Fruit fly (Drosophila melanogaster) whole organism, embryonic: ENCODE measurements around the gene Rpn9.
A peak's percentile ranks its signal among the peaks of the same experiment; 100 is the strongest.

Experiments
- Atf-2 ChIP-seq: fragments of 200-800 bp; sonication (Bioruptor generic); optimal IDR thresholded peaks from 2 replicates; lab custom pipeline; 2016; ENCODE audit warnings: missing biosample characterization, missing genetic modification characterization
- B-H1 ChIP-seq: fragments of 200-800 bp; sonication (Bioruptor generic); IDR thresholded peaks from 3 replicates; pipeline ENCODE4 v1.3.6; 2022; ENCODE audit warnings: missing biosample characterization, missing genetic modification characterization
- CG10431 ChIP-seq: fragments of 200-800 bp; sonication (Bioruptor generic); optimal IDR thresholded peaks from 3 replicates; lab custom pipeline; 2018; ENCODE audit warnings: missing biosample characterization, mild to moderate bottlenecking, missing genetic modification characterization
- CG10543 ChIP-seq: fragments of 200-800 bp; sonication (Bioruptor generic); optimal IDR thresholded peaks from 3 replicates; lab custom pipeline; 2017; ENCODE audit warnings: missing biosample characterization, mild to moderate bottlenecking, missing genetic modification characterization, moderate library complexity
- CG11456 ChIP-seq: fragments of 200-800 bp; sonication (Bioruptor generic); IDR thresholded peaks from 3 replicates; pipeline ENCODE4 v1.3.6; 2022; ENCODE audit warnings: missing biosample characterization, missing genetic modification characterization
- CG11696 ChIP-seq: fragments of 200-800 bp; sonication (Bioruptor generic); IDR thresholded peaks from 2 replicates; pipeline ENCODE4 v1.3.6; 2022; ENCODE audit warnings: missing biosample characterization, missing genetic modification characterization
- CG12071 ChIP-seq: fragments of 200-800 bp; sonication (Bioruptor generic); optimal IDR thresholded peaks from 3 replicates; lab custom pipeline; 2018; ENCODE audit warnings: missing biosample characterization, mild to moderate bottlenecking, missing genetic modification characterization
- CG14014 ChIP-seq: fragments of 200-800 bp; sonication (Bioruptor generic); IDR thresholded peaks from 2 replicates; pipeline ENCODE4 v1.3.6; 2022; ENCODE audit warnings: missing biosample characterization, missing genetic modification characterization
- CG15696 ChIP-seq: fragments of 200-800 bp; sonication (Bioruptor generic); optimal IDR thresholded peaks from 2 replicates; lab custom pipeline; 2019; ENCODE audit warnings: missing biosample characterization, mild to moderate bottlenecking, missing genetic modification characterization, moderate library complexity
- CG1603 ChIP-seq: fragments of 200-800 bp; sonication (Bioruptor generic); optimal IDR thresholded peaks from 2 replicates; lab custom pipeline; 2019; ENCODE audit warnings: missing biosample characterization, mild to moderate bottlenecking, missing genetic modification characterization, moderate library complexity
- CG18599 ChIP-seq: fragments of 200-800 bp; sonication (Bioruptor generic); optimal IDR thresholded peaks from 3 replicates; lab custom pipeline; 2017; ENCODE audit warnings: missing biosample characterization, missing genetic modification characterization, mild to moderate bottlenecking, moderate library complexity, missing genetic modification reagents
- CG2129 ChIP-seq: fragments of 200-800 bp; sonication (Bioruptor generic); IDR thresholded peaks from 2 replicates; pipeline ENCODE4 v1.3.6; 2022; ENCODE audit warnings: missing biosample characterization, missing genetic modification characterization; ENCODE audit not compliant: partially characterized antibody
- CG2199 ChIP-seq: fragments of 200-800 bp; sonication (Bioruptor generic); IDR thresholded peaks from 3 replicates; pipeline ENCODE4 v1.3.6; 2022; ENCODE audit warnings: missing biosample characterization, missing genetic modification characterization
- CG31224 ChIP-seq: fragments of 200-800 bp; sonication (Bioruptor generic); IDR thresholded peaks from 2 replicates; pipeline ENCODE4 v1.3.6; 2022; ENCODE audit warnings: missing biosample characterization, missing genetic modification characterization
- CG31365 ChIP-seq: fragments of 200-800 bp; sonication (Bioruptor generic); optimal IDR thresholded peaks from 2 replicates; lab custom pipeline; 2018; ENCODE audit warnings: missing biosample characterization, mild to moderate bottlenecking, missing genetic modification characterization
- CG4707 ChIP-seq: fragments of 200-800 bp; sonication (Bioruptor generic); optimal IDR thresholded peaks from 2 replicates; lab custom pipeline; 2018; ENCODE audit warnings: missing biosample characterization, mild to moderate bottlenecking, missing genetic modification characterization, moderate library complexity
- CG4730 ChIP-seq: fragments of 200-800 bp; sonication (Bioruptor generic); IDR thresholded peaks from 2 replicates; pipeline ENCODE4 v1.3.6; 2022; ENCODE audit warnings: missing biosample characterization, missing genetic modification characterization
- CG6765 ChIP-seq: fragments of 200-800 bp; sonication (Bioruptor generic); optimal IDR thresholded peaks from 3 replicates; lab custom pipeline; 2017; ENCODE audit warnings: missing biosample characterization, mild to moderate bottlenecking, missing genetic modification characterization
- CG8388 ChIP-seq: fragments of 200-800 bp; sonication (Bioruptor generic); optimal IDR thresholded peaks from 2 replicates; lab custom pipeline; 2019; ENCODE audit warnings: missing biosample characterization, mild to moderate bottlenecking, missing genetic modification characterization, moderate library complexity
- CrebB ChIP-seq: fragments of 200-800 bp; sonication (Bioruptor generic); optimal IDR thresholded peaks from 3 replicates; lab custom pipeline; 2018; ENCODE audit warnings: missing biosample characterization, mild to moderate bottlenecking, missing genetic modification characterization
- D19A ChIP-seq: fragments of 200-800 bp; optimal IDR thresholded peaks from 3 replicates; lab custom pipeline; 2019; ENCODE audit warnings: missing biosample characterization, mild to moderate bottlenecking, missing genetic modification characterization, moderate library complexity
- Dad ChIP-seq: fragments of 200-800 bp; sonication (Bioruptor generic); optimal IDR thresholded peaks from 3 replicates; lab custom pipeline; 2016; ENCODE audit warnings: missing biosample characterization, missing genetic modification characterization
- Fer3 ChIP-seq: fragments of 200-800 bp; sonication (Bioruptor generic); optimal IDR thresholded peaks from 2 replicates; lab custom pipeline; 2018; ENCODE audit warnings: missing biosample characterization, mild to moderate bottlenecking, missing genetic modification characterization, moderate library complexity
- Gsc ChIP-seq: fragments of 200-800 bp; sonication (Bioruptor generic); IDR thresholded peaks from 2 replicates; pipeline ENCODE4 v1.3.6; 2022; ENCODE audit warnings: missing biosample characterization, missing genetic modification characterization
- HmgZ ChIP-seq: fragments of 200-800 bp; sonication (Bioruptor generic); optimal IDR thresholded peaks from 2 replicates; lab custom pipeline; 2018; ENCODE audit warnings: missing biosample characterization, mild to moderate bottlenecking, missing genetic modification characterization
- Hsf ChIP-seq: fragments of 200-800 bp; sonication (Bioruptor generic); optimal IDR thresholded peaks from 3 replicates; lab custom pipeline; 2016; ENCODE audit warnings: missing biosample characterization, missing genetic modification characterization
- Lim3 ChIP-seq: fragments of 200-800 bp; sonication (Bioruptor generic); IDR thresholded peaks from 2 replicates; pipeline ENCODE4 v1.3.6; 2022; ENCODE audit warnings: missing biosample characterization, missing genetic modification characterization
- Meics ChIP-seq: fragments of 200-800 bp; sonication (Bioruptor generic); optimal IDR thresholded peaks from 2 replicates; lab custom pipeline; 2017; ENCODE audit warnings: missing biosample characterization, mild to moderate bottlenecking, missing genetic modification characterization
- Mes4 ChIP-seq: fragments of 200-800 bp; sonication (Bioruptor generic); optimal IDR thresholded peaks from 2 replicates; lab custom pipeline; 2016; ENCODE audit warnings: missing biosample characterization, missing genetic modification characterization
- Oli ChIP-seq: fragments of 200-800 bp; sonication (Bioruptor generic); optimal IDR thresholded peaks from 2 replicates; lab custom pipeline; 2018; ENCODE audit warnings: missing biosample characterization, mild to moderate bottlenecking, missing genetic modification characterization, moderate library complexity
- PHDP ChIP-seq: fragments of 200-800 bp; sonication (Bioruptor generic); optimal IDR thresholded peaks from 3 replicates; lab custom pipeline; 2018; ENCODE audit warnings: missing biosample characterization, mild to moderate bottlenecking, missing genetic modification characterization, moderate library complexity
- Poxn ChIP-seq: fragments of 200-800 bp; sonication (Bioruptor generic); IDR thresholded peaks from 2 replicates; pipeline ENCODE4 v1.3.6; 2022; ENCODE audit warnings: missing biosample characterization, missing genetic modification characterization
- Side ChIP-seq: fragments of 200-800 bp; sonication (Bioruptor generic); optimal IDR thresholded peaks from 2 replicates; lab custom pipeline; 2016; ENCODE audit warnings: missing biosample characterization, missing genetic modification characterization
- ab ChIP-seq: fragments of 200-800 bp; sonication (Bioruptor generic); optimal IDR thresholded peaks from 2 replicates; lab custom pipeline; 2016; ENCODE audit warnings: missing biosample characterization, missing genetic modification characterization
- amos ChIP-seq: fragments of 200-800 bp; sonication (Bioruptor generic); IDR thresholded peaks from 2 replicates; pipeline ENCODE4 v1.3.6; 2022; ENCODE audit warnings: missing biosample characterization, missing genetic modification characterization; ENCODE audit not compliant: partially characterized antibody
- ase ChIP-seq: fragments of 200-800 bp; sonication (Bioruptor generic); IDR thresholded peaks from 3 replicates; pipeline ENCODE4 v1.3.6; 2022; ENCODE audit warnings: missing biosample characterization, missing genetic modification characterization
- bbx ChIP-seq: fragments of 200-800 bp; sonication (Bioruptor generic); IDR thresholded peaks from 2 replicates; pipeline ENCODE4 v1.3.6; 2022; ENCODE audit warnings: missing biosample characterization, missing genetic modification characterization; ENCODE audit not compliant: partially characterized antibody
- bsh ChIP-seq, 2 experiments: fragments of 200-800 bp; sonication (Bioruptor generic); optimal IDR thresholded peaks; 2 replicates each; lab custom pipeline; 2017 to 2018; ENCODE audit warnings: mild to moderate bottlenecking in 2 of 2, missing biosample characterization in 2 of 2, missing genetic modification characterization in 2 of 2, moderate library complexity in 1 of 2
- cas ChIP-seq: fragments of 200-800 bp; sonication (Bioruptor generic); IDR thresholded peaks from 2 replicates; pipeline ENCODE4 v1.3.6; 2022; ENCODE audit warnings: missing biosample characterization, missing genetic modification characterization
- en ChIP-seq: fragments of 200-800 bp; sonication (Bioruptor generic); optimal IDR thresholded peaks from 2 replicates; lab custom pipeline; 2016; ENCODE audit warnings: missing biosample characterization, missing genetic modification characterization
- gem ChIP-seq: fragments of 200-800 bp; sonication (Bioruptor generic); optimal IDR thresholded peaks from 2 replicates; lab custom pipeline; 2019; ENCODE audit warnings: missing biosample characterization, mild to moderate bottlenecking, missing genetic modification characterization, moderate library complexity
- gt ChIP-seq: fragments of 200-800 bp; sonication (Bioruptor generic); IDR thresholded peaks from 2 replicates; pipeline ENCODE4 v1.3.6; 2022; ENCODE audit warnings: missing biosample characterization, missing genetic modification characterization
- knrl ChIP-seq: fragments of 200-800 bp; sonication (Bioruptor generic); IDR thresholded peaks from 3 replicates; pipeline ENCODE4 v1.3.6; 2022; ENCODE audit warnings: missing biosample characterization, missing genetic modification characterization; ENCODE audit not compliant: partially characterized antibody
- mld ChIP-seq: fragments of 200-800 bp; sonication (Bioruptor generic); IDR thresholded peaks from 3 replicates; pipeline ENCODE4 v1.3.6; 2022; ENCODE audit warnings: missing biosample characterization, missing genetic modification characterization; ENCODE audit not compliant: partially characterized antibody
- odd ChIP-seq: fragments of 200-800 bp; sonication (Bioruptor generic); optimal IDR thresholded peaks from 2 replicates; lab custom pipeline; 2017; ENCODE audit warnings: missing biosample characterization, mild to moderate bottlenecking, missing genetic modification characterization
- pfk ChIP-seq: fragments of 200-800 bp; sonication (Bioruptor generic); optimal IDR thresholded peaks from 2 replicates; lab custom pipeline; 2018; ENCODE audit warnings: missing biosample characterization, mild to moderate bottlenecking, missing genetic modification characterization, moderate library complexity
- salm ChIP-seq: fragments of 200-800 bp; sonication (Bioruptor generic); optimal IDR thresholded peaks from 2 replicates; lab custom pipeline; 2018; ENCODE audit warnings: missing biosample characterization, mild to moderate bottlenecking, missing genetic modification characterization
- sens ChIP-seq: fragments of 200-800 bp; sonication (Bioruptor generic); peaks from one replicate; lab custom pipeline; 2016; ENCODE audit warnings: missing biosample characterization, missing genetic modification characterization
- sug ChIP-seq: fragments of 200-800 bp; optimal IDR thresholded peaks from 2 replicates; lab custom pipeline; 2019; ENCODE audit warnings: missing biosample characterization, mild to moderate bottlenecking, missing genetic modification characterization, moderate library complexity
- trh ChIP-seq: fragments of 200-800 bp; sonication (Bioruptor generic); optimal IDR thresholded peaks from 2 replicates; lab custom pipeline; 2016; ENCODE audit warnings: missing biosample characterization, missing genetic modification characterization
- vvl ChIP-seq: fragments of 200-800 bp; sonication (Bioruptor generic); IDR thresholded peaks from 2 replicates; pipeline ENCODE4 v1.3.6; 2022; ENCODE audit warnings: missing biosample characterization, missing genetic modification characterization

Rpn9 gene

DNA sequence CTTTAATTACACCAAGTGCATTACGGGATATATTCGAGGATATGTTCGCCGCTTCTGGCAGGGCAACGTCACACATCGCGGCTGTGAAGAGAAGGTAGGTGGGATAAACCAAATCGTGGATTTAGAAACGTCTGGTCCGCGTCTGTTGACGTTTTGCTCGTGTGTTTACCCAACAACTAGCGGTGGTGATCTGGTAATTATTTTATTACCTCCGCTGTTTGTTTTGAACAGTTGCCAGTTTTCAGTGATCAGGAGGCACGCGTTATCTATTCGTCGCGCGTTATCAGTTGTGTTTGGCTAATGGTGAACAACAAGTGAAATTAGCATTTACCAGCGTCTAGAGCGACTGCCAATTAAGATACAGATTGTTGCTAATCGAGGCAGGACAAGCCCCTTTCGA is 4.2 kb downstream of the Rpn9 start (continued):
- no peak for TF ChIP-seq Dad (GFP tag; lab: Kevin White, UChicago)
- TF ChIP-seq Fer3 (tag; lab: Kevin White, UChicago) = peak; percentile 47
- peak; percentile 57 for TF ChIP-seq HmgZ
- peak; percentile 62 for TF ChIP-seq Meics (GFP tag; lab: Kevin White, UChicago)
- TF ChIP-seq amos (GFP tag; lab: Robert Waterston, UW) = no peak
- no peak for TF ChIP-seq CG2199
- peak; percentile 9 for TF ChIP-seq CG1603 (tag; lab: Kevin White, UChicago)
- TF ChIP-seq Gsc (GFP tag; lab: Robert Waterston, UW) = no peak
- no peak for TF ChIP-seq knrl (GFP tag; lab: Robert Waterston, UW)
- no peak; the same call in 2 of the 3 replicates for TF ChIP-seq CG11456 (GFP tag; lab: Robert Waterston, UW)
- no peak for TF ChIP-seq gt (GFP tag; lab: Robert Waterston, UW)
- TF ChIP-seq CG6765 (GFP tag; lab: Kevin White, UChicago) = peak; percentile 69
- no peak for TF ChIP-seq B-H1 (GFP tag; lab: Robert Waterston, UW)
- TF ChIP-seq pfk (GFP tag; lab: Kevin White, UChicago) = peak; percentile 69
- TF ChIP-seq Hsf = no peak
- no peak for TF ChIP-seq CG4707 (GFP tag; lab: Kevin White, UChicago)
- TF ChIP-seq CG8388 (GFP tag; lab: Kevin White, UChicago) = no peak
- TF ChIP-seq bsh (GFP tag; optimal IDR thresholded peaks at IDR 0.05; lab: Kevin White, UChicago) = peak in 1 of 2 experiments; percentile 24
- no peak for TF ChIP-seq Mes4 (GFP tag; lab: Kevin White, UChicago)
- no peak for TF ChIP-seq D19A (tag; lab: Kevin White, UChicago)
- no peak for TF ChIP-seq Oli (tag; lab: Kevin White, UChicago)
- no peak for TF ChIP-seq CG2129 (GFP tag; lab: Robert Waterston, UW)
- TF ChIP-seq sens (GFP tag; lab: Kevin White, UChicago) = peak; percentile 26
- TF ChIP-seq gem (tag; lab: Kevin White, UChicago) = peak; percentile 9
- peak; percentile 79 for TF ChIP-seq CG12071 (GFP tag; lab: Kevin White, UChicago)
- no peak for TF ChIP-seq cas (GFP tag; lab: Robert Waterston, UW)
- TF ChIP-seq trh (GFP tag; lab: Kevin White, UChicago) = no peak
- no peak for TF ChIP-seq Poxn
- no peak for TF ChIP-seq Atf-2 (GFP tag; lab: Kevin White, UChicago)
- TF ChIP-seq CG11696 (GFP tag; lab: Robert Waterston, UW) = no peak
- TF ChIP-seq sug (tag; lab: Kevin White, UChicago) = peak; percentile 64
- TF ChIP-seq Lim3 (GFP tag; lab: Robert Waterston, UW) = no peak
- no peak for TF ChIP-seq ase (GFP tag; lab: Robert Waterston, UW)
- no peak for TF ChIP-seq CG4730 (GFP tag; lab: Robert Waterston, UW)
- no peak for TF ChIP-seq mld (GFP tag; lab: Robert Waterston, UW)
- peak; percentile 37 for TF ChIP-seq CG31365
- no peak for TF ChIP-seq ab
- no peak for TF ChIP-seq salm (tag; lab: Kevin White, UChicago)
- TF ChIP-seq PHDP (tag; lab: Kevin White, UChicago) = peak; percentile 65
- peak; percentile 89 for TF ChIP-seq CG10543 (GFP tag; lab: Kevin White, UChicago)
- no peak for TF ChIP-seq CG31224 (GFP tag; lab: Robert Waterston, UW)
- no peak for TF ChIP-seq vvl (GFP tag; lab: Robert Waterston, UW)
- TF ChIP-seq bbx (GFP tag; lab: Robert Waterston, UW) = no peak
- TF ChIP-seq CG15696 (tag; lab: Kevin White, UChicago) = peak; percentile 30
- peak; percentile 86 for TF ChIP-seq CG18599 (GFP tag; lab: Kevin White, UChicago)
- no peak for TF ChIP-seq en
- TF ChIP-seq CrebB (tag; lab: Kevin White, UChicago) = peak; percentile 66
- TF ChIP-seq Side = no peak
- TF ChIP-seq odd = peak; percentile 64
- no peak; the same call in 1 of the 2 replicates for TF ChIP-seq CG14014
- no peak for TF ChIP-seq CG10431
